Fruit fly (Drosophila melanogaster) whole organism, pupa: ENCODE measurements around the gene tst.

Experiments used
- CG10348 ChIP-seq: fragments of 200-800 bp; sonication (Bioruptor generic); IDR thresholded peaks from 2 replicates; pipeline ENCODE4 v1.3.6; 2022; ENCODE audit warnings: missing biosample characterization, missing genetic modification characterization
- CG12605 ChIP-seq: fragments of 200-800 bp; sonication (Bioruptor generic); IDR thresholded peaks from 2 replicates; pipeline ENCODE4 v1.3.6; 2022; ENCODE audit warnings: missing biosample characterization, missing genetic modification characterization
- CG13204 ChIP-seq: fragments of 200-800 bp; sonication (Bioruptor generic); optimal IDR thresholded peaks from 2 replicates; lab custom pipeline; 2018; ENCODE audit warnings: missing biosample characterization, mild to moderate bottlenecking, missing genetic modification characterization, moderate library complexity
- CG14655 ChIP-seq: fragments of 200-800 bp; sonication (Bioruptor generic); optimal IDR thresholded peaks from 3 replicates; lab custom pipeline; 2017; ENCODE audit warnings: mild to moderate bottlenecking, missing biosample characterization, missing genetic modification reagents, missing genetic modification characterization
- CG15710 ChIP-seq: fragments of 200-800 bp; sonication (Bioruptor generic); optimal IDR thresholded peaks from 2 replicates; lab custom pipeline; 2018; ENCODE audit warnings: missing biosample characterization, mild to moderate bottlenecking, missing genetic modification characterization, moderate library complexity
- CG17806 ChIP-seq: fragments of 200-800 bp; sonication (Bioruptor generic); optimal IDR thresholded peaks from 2 replicates; lab custom pipeline; 2018; ENCODE audit warnings: missing biosample characterization, mild to moderate bottlenecking, missing genetic modification characterization, moderate library complexity
- CG32121 ChIP-seq: fragments of 200-800 bp; sonication (Bioruptor generic); IDR thresholded peaks from 2 replicates; pipeline ENCODE4 v1.3.6; 2022; ENCODE audit warnings: missing biosample characterization, missing genetic modification characterization
- CG34367 ChIP-seq: fragments of 200-800 bp; sonication (Bioruptor generic); optimal IDR thresholded peaks from 2 replicates; lab custom pipeline; 2018; ENCODE audit warnings: missing biosample characterization, mild to moderate bottlenecking, missing genetic modification characterization
- CG4496 ChIP-seq: fragments of 200-800 bp; sonication (Bioruptor generic); IDR thresholded peaks from 3 replicates; pipeline ENCODE4 v1.3.6; 2022; ENCODE audit warnings: missing biosample characterization, missing genetic modification characterization
- CG8159 ChIP-seq: fragments of 200-800 bp; sonication (Bioruptor generic); optimal IDR thresholded peaks from 3 replicates; lab custom pipeline; 2018; ENCODE audit warnings: missing biosample characterization, mild to moderate bottlenecking, missing genetic modification characterization, moderate library complexity
- CG8301 ChIP-seq: fragments of 200-800 bp; sonication (Bioruptor generic); optimal IDR thresholded peaks from 2 replicates; lab custom pipeline; 2018; ENCODE audit warnings: missing biosample characterization, mild to moderate bottlenecking, missing genetic modification characterization
- CG9948 ChIP-seq: fragments of 200-800 bp; sonication (Bioruptor generic); optimal IDR thresholded peaks from 2 replicates; lab custom pipeline; 2018; ENCODE audit warnings: missing biosample characterization, mild to moderate bottlenecking, missing genetic modification characterization, moderate library complexity
- D1 ChIP-seq: fragments of 200-800 bp; sonication (Bioruptor generic); optimal IDR thresholded peaks from 2 replicates; lab custom pipeline; 2018; ENCODE audit warnings: missing biosample characterization, mild to moderate bottlenecking, missing genetic modification characterization, moderate library complexity
- EcR ChIP-seq: fragments of 200-800 bp; sonication (Bioruptor generic); optimal IDR thresholded peaks from 3 replicates; lab custom pipeline; 2019; ENCODE audit warnings: missing biosample characterization, missing genetic modification characterization, mild to moderate bottlenecking, moderate library complexity, missing genetic modification reagents
- Ets98B ChIP-seq: fragments of 200-800 bp; sonication (Bioruptor generic); IDR thresholded peaks from 2 replicates; pipeline ENCODE4 v1.3.6; 2022; ENCODE audit warnings: missing biosample characterization, missing genetic modification characterization
- Pif1A ChIP-seq: fragments of 200-800 bp; sonication (Bioruptor generic); optimal IDR thresholded peaks from 3 replicates; lab custom pipeline; 2016; ENCODE audit warnings: missing biosample characterization, missing genetic modification characterization
- Pif1B ChIP-seq: fragments of 200-800 bp; sonication (Bioruptor generic); optimal IDR thresholded peaks from 3 replicates; lab custom pipeline; 2016; ENCODE audit warnings: missing biosample characterization, missing genetic modification characterization
- Snoo ChIP-seq: fragments of 200-800 bp; sonication (Bioruptor generic); optimal IDR thresholded peaks from 3 replicates; lab custom pipeline; 2017; ENCODE audit warnings: missing biosample characterization, mild to moderate bottlenecking, missing genetic modification characterization, inconsistent platforms
- fd96Ca ChIP-seq: fragments of 200-800 bp; sonication (Bioruptor generic); IDR thresholded peaks from 3 replicates; pipeline ENCODE4 v1.3.6; 2022; ENCODE audit warnings: missing biosample characterization, missing genetic modification characterization
- gl ChIP-seq: fragments of 200-800 bp; sonication (Bioruptor generic); optimal IDR thresholded peaks from 2 replicates; lab custom pipeline; 2018; ENCODE audit warnings: missing biosample characterization, mild to moderate bottlenecking, missing genetic modification characterization
- rn ChIP-seq: fragments of 200-800 bp; sonication (Bioruptor generic); IDR thresholded peaks from 2 replicates; pipeline ENCODE4 v1.3.6; 2022; ENCODE audit warnings: missing biosample characterization, missing genetic modification characterization

The tst gene

DNA sequence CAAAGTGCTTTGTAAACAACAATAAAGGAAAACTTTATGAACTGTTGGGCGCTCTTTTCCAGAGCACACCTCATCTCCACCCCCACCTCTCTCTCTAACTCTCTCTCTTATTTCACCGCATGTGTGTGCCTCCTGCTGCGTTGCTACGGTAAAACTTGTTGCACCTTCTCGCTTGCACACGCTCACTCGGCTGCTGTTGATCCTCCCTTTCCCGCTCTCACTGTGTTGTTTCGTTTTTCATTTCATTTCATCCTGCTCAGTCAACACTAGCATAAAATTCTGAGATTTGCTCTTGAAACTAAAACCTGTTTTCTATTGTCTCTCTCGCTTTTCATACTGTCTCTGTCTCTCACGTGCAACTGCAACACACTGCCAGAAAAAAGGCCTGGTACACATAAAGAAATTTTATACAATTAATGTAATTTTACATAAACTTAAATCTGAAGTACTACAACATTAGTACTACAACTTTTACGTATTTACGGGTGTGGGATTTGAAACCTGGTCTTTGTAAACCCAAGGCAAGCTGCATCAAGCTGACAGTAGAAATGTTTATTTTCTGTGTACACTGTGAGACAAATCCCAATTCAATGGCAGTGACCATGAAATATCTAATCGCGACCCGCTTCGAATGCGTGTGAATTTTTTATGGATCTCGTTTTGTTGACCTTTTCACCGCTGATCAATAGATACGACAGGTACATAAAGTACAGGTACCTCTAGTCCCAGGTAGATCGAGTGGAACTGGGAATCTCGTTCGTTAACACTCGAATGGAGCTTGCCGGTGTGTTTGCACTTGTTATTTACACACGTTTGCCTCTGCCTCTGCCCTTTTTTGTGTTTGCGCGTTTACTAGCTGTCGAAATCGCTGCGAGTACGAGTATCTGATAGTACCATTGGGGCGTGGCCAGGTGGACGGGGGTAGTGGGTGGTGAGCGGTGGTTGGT is 10.1 kb upstream of the tst start:
- TF ChIP-seq CG4496 (peak; percentile 94), Pif1B (GFP tag; lab: Kevin White, UChicago) (peak; percentile 95), CG14655 (GFP tag; lab: Kevin White, UChicago) (peak; percentile 96), CG8159 (tag; lab: Kevin White, UChicago) (peak; percentile 89), CG9948 (tag; lab: Kevin White, UChicago) (peak; percentile 92), CG15710 (tag; lab: Kevin White, UChicago) (peak; percentile 84), CG34367 (peak; percentile 89), CG13204 (GFP tag; lab: Kevin White, UChicago) (peak; percentile 29), D1 (no peak), gl (peak; percentile 62), Ets98B (peak; percentile 92), CG17806 (tag; lab: Kevin White, UChicago) (peak; percentile 93), rn (peak; percentile 80), CG10348 (GFP tag; lab: Robert Waterston, UW) (peak; percentile 69), CG12605 (GFP tag; lab: Robert Waterston, UW) (peak; percentile 85), fd96Ca (GFP tag; lab: Robert Waterston, UW) (peak; percentile 93), CG32121 (peak; percentile 90), EcR (GFP tag; lab: Kevin White, UChicago) (peak; percentile 45), CG8301 (tag; lab: Kevin White, UChicago) (peak; percentile 95), Snoo (peak; percentile 75), Pif1A (peak; percentile 91)

DNA sequence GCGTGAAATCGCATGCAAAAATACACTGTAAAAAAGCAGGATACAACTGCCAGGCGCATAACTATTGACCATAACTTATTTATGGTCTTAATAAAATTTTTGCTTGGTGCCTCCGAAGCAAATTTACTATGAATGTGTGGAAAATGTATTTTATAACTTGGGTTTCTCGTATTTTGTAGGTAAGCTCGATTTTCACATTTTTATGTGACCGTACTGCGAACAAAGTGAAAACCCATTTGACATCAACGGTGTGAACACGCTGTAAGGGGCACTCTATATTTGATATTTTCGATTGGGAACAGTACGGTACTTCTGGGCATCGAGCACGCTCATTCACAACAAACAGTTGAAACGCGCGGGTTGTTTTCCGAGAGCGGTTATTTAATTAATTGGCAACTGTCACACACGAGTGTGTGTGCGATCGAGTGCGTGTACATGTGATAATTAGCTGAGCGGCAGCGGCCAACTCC is 8.8 kb upstream of the tst start, which contains the start of the genes Nup98-96 and mbc:
Nup98-96 (minus strand) TSS at position 156 of the 470 bp plus-strand sequence.
mbc (plus strand) TSS at position 300 of the 470 bp plus-strand sequence.
- peak; percentile 67; the same call in 1 of the 2 replicates for TF ChIP-seq CG10348 (GFP tag; lab: Robert Waterston, UW)
- TF ChIP-seq gl: peak; percentile 21
- peak; percentile 80 for TF ChIP-seq Ets98B
- TF ChIP-seq CG12605 (GFP tag; lab: Robert Waterston, UW): no peak
- peak; percentile 72 for TF ChIP-seq CG14655 (GFP tag; lab: Kevin White, UChicago)
- TF ChIP-seq CG13204 (GFP tag; lab: Kevin White, UChicago): peak; percentile 39
- TF ChIP-seq CG8301 (tag; lab: Kevin White, UChicago): peak; percentile 70
- peak; percentile 79 for TF ChIP-seq fd96Ca (GFP tag; lab: Robert Waterston, UW)
- TF ChIP-seq CG34367: peak; percentile 65
- peak; percentile 43 for TF ChIP-seq Pif1B (GFP tag; lab: Kevin White, UChicago)
- TF ChIP-seq D1: no peak
- peak; percentile 77 for TF ChIP-seq CG17806 (tag; lab: Kevin White, UChicago)
- peak; percentile 85 for TF ChIP-seq rn
- peak; percentile 84 for TF ChIP-seq CG8159 (tag; lab: Kevin White, UChicago)
- TF ChIP-seq CG4496: peak; percentile 90
- TF ChIP-seq Pif1A: no peak
- TF ChIP-seq Snoo: peak; percentile 71
- TF ChIP-seq CG15710 (tag; lab: Kevin White, UChicago): peak; percentile 80
- peak; percentile 18 for TF ChIP-seq EcR (GFP tag; lab: Kevin White, UChicago)
- peak; percentile 77 for TF ChIP-seq CG9948 (tag; lab: Kevin White, UChicago)
- TF ChIP-seq CG32121: peak; percentile 62; the same call in 1 of the 2 replicates

DNA sequence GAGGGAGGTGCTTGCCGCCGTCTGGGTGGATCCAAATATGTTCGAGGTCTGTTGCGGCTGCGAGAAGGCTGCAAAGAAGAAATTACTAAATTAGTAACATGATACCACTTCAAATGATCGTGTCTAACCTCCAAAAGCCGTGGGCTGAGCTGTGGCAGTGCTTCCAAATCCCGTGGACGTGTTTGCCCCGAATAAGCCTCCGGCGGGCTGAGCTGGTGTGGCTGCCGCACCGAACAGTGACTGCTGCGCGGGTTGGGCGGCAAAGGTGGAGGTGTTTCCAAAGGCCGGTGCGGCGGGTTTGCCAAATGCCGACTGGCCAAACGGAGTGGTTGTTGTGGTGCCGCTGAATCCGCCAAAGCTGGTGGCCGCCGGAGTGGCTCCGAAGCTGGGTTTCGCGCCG is 8.1 kb upstream of the tst start:
- TF ChIP-seq Ets98B (no peak), D1 (no peak), CG8301 (tag; lab: Kevin White, UChicago) (no peak), CG4496 (no peak), CG14655 (GFP tag; lab: Kevin White, UChicago) (no peak), Snoo (no peak)

DNA sequence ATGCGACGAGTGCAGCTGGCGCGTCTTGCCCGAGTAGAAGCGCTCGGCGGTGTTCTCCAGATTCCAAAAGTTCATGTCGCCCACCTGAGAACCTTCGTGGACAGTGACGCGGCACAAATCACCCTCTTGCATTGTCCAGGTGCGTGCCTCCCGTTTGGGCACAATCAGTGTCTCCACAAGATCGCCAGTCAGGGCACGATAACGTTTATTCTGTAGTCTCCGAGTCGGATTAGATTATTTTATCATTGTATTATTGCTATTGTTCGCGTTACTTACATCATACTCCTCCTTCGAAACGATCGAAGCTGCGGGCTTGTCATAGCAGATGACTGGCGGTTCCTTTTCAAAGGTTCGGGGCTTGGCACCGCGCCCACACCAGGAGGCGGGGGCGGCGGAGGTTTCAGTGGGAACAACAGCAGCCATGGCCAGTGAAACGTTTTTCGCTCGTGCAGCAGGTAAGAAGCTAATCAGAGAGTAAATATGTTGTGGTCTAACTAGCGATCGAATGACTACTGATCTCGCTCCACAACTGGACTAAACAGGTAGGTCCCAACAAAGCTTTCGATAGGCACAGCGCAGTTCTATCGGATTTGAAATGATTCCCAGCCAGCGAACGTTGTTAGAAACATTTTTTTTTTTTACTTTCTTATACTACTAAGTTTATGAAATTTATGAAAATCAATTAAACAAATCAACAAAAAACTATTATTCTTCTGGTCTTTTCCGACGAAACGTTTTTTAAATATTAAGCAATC is 1.1 kb upstream of the tst start, which contains the start of gene CG10208:
CG10208 (minus strand) TSS at position 518 of the 755 bp plus-strand sequence.
- TF ChIP-seq EcR (GFP tag; lab: Kevin White, UChicago) (no peak), gl (no peak), CG8301 (tag; lab: Kevin White, UChicago) (no peak), rn (no peak), CG15710 (tag; lab: Kevin White, UChicago) (no peak), D1 (no peak), CG17806 (tag; lab: Kevin White, UChicago) (no peak), CG4496 (no peak)

DNA sequence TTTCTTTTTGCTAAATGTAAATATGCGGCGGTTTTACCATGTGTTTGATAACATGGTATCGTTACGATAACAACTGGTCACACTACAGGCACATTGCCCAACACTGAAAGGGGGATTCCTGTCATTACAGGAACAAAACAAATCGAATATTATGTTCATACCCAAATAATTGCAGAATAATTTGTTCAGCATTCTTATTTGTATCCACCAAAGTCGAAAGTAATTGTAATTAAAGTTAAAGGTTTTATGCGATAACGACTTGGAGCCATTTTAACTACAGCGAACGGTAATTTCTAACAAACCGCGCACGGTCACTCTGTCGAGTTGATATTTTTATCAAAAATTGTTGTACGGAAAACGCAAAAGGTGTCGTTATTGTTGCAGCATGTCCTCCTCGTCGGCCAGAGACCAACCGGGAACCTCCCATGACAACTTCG is 5.2 kb downstream of the tst start, which contains the start of the genes CG10214 and CG10375:
CG10214 (minus strand) TSS at position 72 of the 437 bp plus-strand sequence.
CG10375 (plus strand) TSS at position 296 of the 437 bp plus-strand sequence.
- TF ChIP-seq Pif1A (no peak), CG32121 (peak; percentile 65), CG14655 (GFP tag; lab: Kevin White, UChicago) (no peak), fd96Ca (GFP tag; lab: Robert Waterston, UW) (peak; percentile 67; the same call in 1 of the 3 replicates), CG17806 (tag; lab: Kevin White, UChicago) (peak; percentile 51), Ets98B (peak; percentile 64), CG15710 (tag; lab: Kevin White, UChicago) (peak; percentile 55), Pif1B (GFP tag; lab: Kevin White, UChicago) (no peak), D1 (no peak), CG13204 (GFP tag; lab: Kevin White, UChicago) (no peak), gl (peak; percentile 26), CG9948 (tag; lab: Kevin White, UChicago) (peak; percentile 29), rn (no peak), CG34367 (peak; percentile 14), CG12605 (GFP tag; lab: Robert Waterston, UW) (peak; percentile 34; the same call in 1 of the 2 replicates), CG4496 (peak; percentile 75), Snoo (peak; percentile 48), CG8159 (tag; lab: Kevin White, UChicago) (peak; percentile 61), CG8301 (tag; lab: Kevin White, UChicago) (peak; percentile 62)
